Fruit fly (Drosophila melanogaster) whole organism, embryonic: ENCODE results near the gene CG6652.

Source experiments
- Antp ChIP-seq: fragments of 200-800 bp; sonication (Bioruptor generic); optimal IDR thresholded peaks from 3 replicates; lab custom pipeline; 2016; ENCODE audit warnings: missing biosample characterization, missing genetic modification characterization
- Blimp-1 ChIP-seq: fragments of 200-800 bp; sonication (Bioruptor generic); optimal IDR thresholded peaks from 3 replicates; lab custom pipeline; 2018; ENCODE audit warnings: missing biosample characterization, missing genetic modification characterization, mild to moderate bottlenecking, moderate library complexity, missing genetic modification reagents
- C15 ChIP-seq: fragments of 200-800 bp; sonication (Bioruptor generic); IDR thresholded peaks from 3 replicates; pipeline ENCODE4 v1.3.6; 2022; ENCODE audit warnings: missing biosample characterization, missing genetic modification characterization
- CG11247 ChIP-seq: fragments of 200-800 bp; sonication (Bioruptor generic); IDR thresholded peaks from 2 replicates; pipeline ENCODE4 v1.3.6; 2022; ENCODE audit warnings: missing biosample characterization, missing genetic modification characterization
- CG12391 ChIP-seq: fragments of 200-800 bp; sonication (Bioruptor generic); optimal IDR thresholded peaks from 3 replicates; lab custom pipeline; 2018; ENCODE audit warnings: missing biosample characterization, mild to moderate bottlenecking, missing genetic modification characterization, moderate library complexity
- CG15011 ChIP-seq: fragments of 200-800 bp; sonication (Bioruptor generic); optimal IDR thresholded peaks from 3 replicates; lab custom pipeline; 2018; ENCODE audit warnings: missing biosample characterization, mild to moderate bottlenecking, missing genetic modification characterization
- CG17186 ChIP-seq: fragments of 200-800 bp; sonication (Bioruptor generic); optimal IDR thresholded peaks from 3 replicates; lab custom pipeline; 2017; ENCODE audit warnings: missing biosample characterization, missing genetic modification reagents, missing genetic modification characterization
- CG18619 ChIP-seq: fragments of 200-800 bp; sonication (Bioruptor generic); optimal IDR thresholded peaks from 3 replicates; lab custom pipeline; 2017; ENCODE audit warnings: missing biosample characterization, mild to moderate bottlenecking, missing genetic modification characterization
- CG30403 ChIP-seq: fragments of 200-800 bp; sonication (Bioruptor generic); optimal IDR thresholded peaks from 3 replicates; lab custom pipeline; 2016; ENCODE audit warnings: missing biosample characterization, missing genetic modification characterization
- CG32772 ChIP-seq: fragments of 200-800 bp; sonication (Bioruptor generic); IDR thresholded peaks from 2 replicates; pipeline ENCODE4 v1.3.6; 2022; ENCODE audit warnings: missing biosample characterization, missing genetic modification characterization
- CG3281 ChIP-seq: fragments of 200-800 bp; sonication (Bioruptor generic); optimal IDR thresholded peaks from 3 replicates; lab custom pipeline; 2017; ENCODE audit warnings: missing biosample characterization, mild to moderate bottlenecking, missing genetic modification characterization
- CG34376 ChIP-seq: fragments of 200-800 bp; sonication (Bioruptor generic); optimal IDR thresholded peaks from 2 replicates; lab custom pipeline; 2018; ENCODE audit warnings: missing biosample characterization, mild to moderate bottlenecking, missing genetic modification characterization
- CG4282 ChIP-seq: fragments of 200-800 bp; sonication (Bioruptor generic); optimal IDR thresholded peaks from 2 replicates; lab custom pipeline; 2016; ENCODE audit warnings: missing biosample characterization, missing genetic modification characterization
- CG4424 ChIP-seq: fragments of 200-800 bp; sonication (Bioruptor generic); optimal IDR thresholded peaks from 3 replicates; lab custom pipeline; 2016; ENCODE audit warnings: missing biosample characterization, missing genetic modification characterization
- CG6654 ChIP-seq: fragments of 200-800 bp; sonication (Bioruptor generic); optimal IDR thresholded peaks from 2 replicates; lab custom pipeline; 2017; ENCODE audit warnings: missing biosample characterization, mild to moderate bottlenecking, missing genetic modification characterization
- CG6813 ChIP-seq: fragments of 200-800 bp; sonication (Bioruptor generic); optimal IDR thresholded peaks from 2 replicates; lab custom pipeline; 2017; ENCODE audit warnings: missing biosample characterization, missing genetic modification characterization, mild to moderate bottlenecking, moderate library complexity, missing genetic modification reagents
- CG6854 ChIP-seq: fragments of 200-800 bp; sonication (Bioruptor generic); optimal IDR thresholded peaks from 3 replicates; lab custom pipeline; 2017; ENCODE audit warnings: missing biosample characterization, mild to moderate bottlenecking, missing genetic modification characterization
- CG7928 ChIP-seq: fragments of 200-800 bp; sonication (Bioruptor generic); optimal IDR thresholded peaks from 2 replicates; lab custom pipeline; 2017; ENCODE audit warnings: missing biosample characterization, mild to moderate bottlenecking, missing genetic modification characterization
- D19A ChIP-seq: fragments of 200-800 bp; optimal IDR thresholded peaks from 3 replicates; lab custom pipeline; 2019; ENCODE audit warnings: missing biosample characterization, mild to moderate bottlenecking, missing genetic modification characterization, moderate library complexity
- Dek ChIP-seq: fragments of 200-800 bp; sonication (Bioruptor generic); optimal IDR thresholded peaks from 3 replicates; lab custom pipeline; 2019; ENCODE audit warnings: missing biosample characterization, mild to moderate bottlenecking, missing genetic modification characterization, moderate library complexity
- E2f2 ChIP-seq: fragments of 200-800 bp; sonication (Bioruptor generic); IDR thresholded peaks from 2 replicates; pipeline ENCODE4 v1.3.6; 2022; ENCODE audit warnings: missing biosample characterization, missing genetic modification characterization
- Ets65A ChIP-seq: fragments of 200-800 bp; sonication (Bioruptor generic); peaks from one replicate; lab custom pipeline; 2016; ENCODE audit warnings: missing biosample characterization, missing genetic modification characterization
- HHEX ChIP-seq: fragments of 200-800 bp; sonication (Bioruptor generic); optimal IDR thresholded peaks from 3 replicates; lab custom pipeline; 2017; ENCODE audit warnings: missing biosample characterization, mild to moderate bottlenecking, missing genetic modification characterization, missing genetic modification reagents
- HLH3B ChIP-seq: fragments of 200-800 bp; sonication (Bioruptor generic); IDR thresholded peaks from 2 replicates; pipeline ENCODE4 v1.3.6; 2022; ENCODE audit warnings: missing biosample characterization, missing genetic modification characterization
- HLHmδ ChIP-seq: fragments of 200-800 bp; sonication (Bioruptor generic); optimal IDR thresholded peaks from 2 replicates; lab custom pipeline; 2018; ENCODE audit warnings: missing biosample characterization, mild to moderate bottlenecking, missing genetic modification characterization, moderate library complexity
- Mad ChIP-seq: fragments of 200-800 bp; sonication (Bioruptor generic); optimal IDR thresholded peaks from 2 replicates; lab custom pipeline; 2016; ENCODE audit warnings: missing biosample characterization, missing genetic modification characterization
- Oli ChIP-seq: fragments of 200-800 bp; sonication (Bioruptor generic); optimal IDR thresholded peaks from 2 replicates; lab custom pipeline; 2018; ENCODE audit warnings: missing biosample characterization, mild to moderate bottlenecking, missing genetic modification characterization, moderate library complexity
- Optix ChIP-seq: fragments of 200-800 bp; sonication (Bioruptor generic); IDR thresholded peaks from 3 replicates; pipeline ENCODE4 v1.3.6; 2022; ENCODE audit warnings: missing biosample characterization, missing genetic modification characterization
- Poxn ChIP-seq: fragments of 200-800 bp; sonication (Bioruptor generic); IDR thresholded peaks from 2 replicates; pipeline ENCODE4 v1.3.6; 2022; ENCODE audit warnings: missing biosample characterization, missing genetic modification characterization
- Rx ChIP-seq: fragments of 200-800 bp; sonication (Bioruptor generic); IDR thresholded peaks from 2 replicates; pipeline ENCODE4 v1.3.6; 2022; ENCODE audit warnings: missing biosample characterization, missing genetic modification characterization
- YL-1 ChIP-seq: fragments of 200-800 bp; sonication (Bioruptor generic); optimal IDR thresholded peaks from 3 replicates; lab custom pipeline; 2017; ENCODE audit warnings: missing biosample characterization, mild to moderate bottlenecking, missing genetic modification characterization
- bcd ChIP-seq: fragments of 200-800 bp; sonication (Bioruptor generic); optimal IDR thresholded peaks from 2 replicates; lab custom pipeline; 2017; ENCODE audit warnings: missing biosample characterization, mild to moderate bottlenecking, missing genetic modification characterization
- br ChIP-seq: fragments of >200 bp; optimal IDR thresholded peaks from 2 replicates; lab custom pipeline; 2017
- cad ChIP-seq: fragments of >200 bp; optimal IDR thresholded peaks from 2 replicates; lab custom pipeline; 2017; ENCODE audit warnings: missing biosample characterization, missing genetic modification characterization
- cas ChIP-seq: fragments of 200-800 bp; sonication (Bioruptor generic); IDR thresholded peaks from 2 replicates; pipeline ENCODE4 v1.3.6; 2022; ENCODE audit warnings: missing biosample characterization, missing genetic modification characterization
- cato ChIP-seq: fragments of 200-800 bp; sonication (Bioruptor generic); optimal IDR thresholded peaks from 2 replicates; lab custom pipeline; 2016; ENCODE audit warnings: missing biosample characterization, missing genetic modification characterization, borderline replicate concordance
- ewg ChIP-seq: fragments of 200-800 bp; sonication (Bioruptor generic); optimal IDR thresholded peaks from 3 replicates; lab custom pipeline; 2017; ENCODE audit warnings: mild to moderate bottlenecking, missing biosample characterization, missing genetic modification reagents, missing genetic modification characterization
- eyg ChIP-seq: fragments of 200-800 bp; sonication (Bioruptor generic); optimal IDR thresholded peaks from 3 replicates; lab custom pipeline; 2016; ENCODE audit warnings: missing biosample characterization, missing genetic modification characterization
- gem ChIP-seq: fragments of 200-800 bp; sonication (Bioruptor generic); optimal IDR thresholded peaks from 2 replicates; lab custom pipeline; 2019; ENCODE audit warnings: missing biosample characterization, mild to moderate bottlenecking, missing genetic modification characterization, moderate library complexity
- gt ChIP-seq: fragments of 200-800 bp; sonication (Bioruptor generic); IDR thresholded peaks from 2 replicates; pipeline ENCODE4 v1.3.6; 2022; ENCODE audit warnings: missing biosample characterization, missing genetic modification characterization
- ind ChIP-seq: fragments of 200-800 bp; sonication (Bioruptor generic); optimal IDR thresholded peaks from 3 replicates; lab custom pipeline; 2016; ENCODE audit warnings: missing biosample characterization, missing genetic modification characterization
- lilli ChIP-seq: fragments of 200-800 bp; sonication (Bioruptor generic); optimal IDR thresholded peaks from 3 replicates; lab custom pipeline; 2016; ENCODE audit warnings: missing biosample characterization, missing genetic modification characterization
- luna ChIP-seq: fragments of 200-800 bp; sonication (Bioruptor generic); optimal IDR thresholded peaks from 2 replicates; lab custom pipeline; 2016; ENCODE audit warnings: missing biosample characterization, missing genetic modification characterization
- mirr ChIP-seq: fragments of 200-800 bp; sonication (Bioruptor generic); optimal IDR thresholded peaks from 3 replicates; lab custom pipeline; 2018; ENCODE audit warnings: missing biosample characterization, mild to moderate bottlenecking, missing genetic modification characterization
- salm ChIP-seq: fragments of 200-800 bp; sonication (Bioruptor generic); optimal IDR thresholded peaks from 2 replicates; lab custom pipeline; 2018; ENCODE audit warnings: missing biosample characterization, mild to moderate bottlenecking, missing genetic modification characterization
- sens ChIP-seq: fragments of 200-800 bp; sonication (Bioruptor generic); peaks from one replicate; lab custom pipeline; 2016; ENCODE audit warnings: missing biosample characterization, missing genetic modification characterization
- shn ChIP-seq: fragments of 200-800 bp; sonication (Bioruptor generic); optimal IDR thresholded peaks from 3 replicates; lab custom pipeline; 2016; ENCODE audit warnings: missing biosample characterization, missing genetic modification characterization
- slp2 ChIP-seq: fragments of 200-800 bp; sonication (Bioruptor generic); optimal IDR thresholded peaks from 2 replicates; lab custom pipeline; 2016; ENCODE audit warnings: missing biosample characterization, missing genetic modification characterization
- tgo ChIP-seq: fragments of 200-800 bp; sonication (Bioruptor generic); IDR thresholded peaks from 3 replicates; pipeline ENCODE4 v1.3.6; 2022; ENCODE audit warnings: missing biosample characterization, missing genetic modification characterization
- tx ChIP-seq: fragments of 200-800 bp; sonication (Bioruptor generic); optimal IDR thresholded peaks from 2 replicates; lab custom pipeline; 2016; ENCODE audit warnings: missing biosample characterization, missing genetic modification characterization

CG6652 gene

dm6 chr3L:17015663-17016575 is 6.7 kb downstream of the CG6652 start, which contains the start of the genes CG6664 and CG7728 (continued):
- TF ChIP-seq mirr (peak; percentile 38), Ets65A (peak; percentile 95), shn (GFP tag; lab: Kevin White, UChicago) (peak; percentile 34), cas (GFP tag; lab: Robert Waterston, UW) (no peak), CG7928 (GFP tag; lab: Kevin White, UChicago) (peak; percentile 91), CG30403 (GFP tag; lab: Kevin White, UChicago) (peak; percentile 85), HHEX (GFP tag; lab: Kevin White, UChicago) (peak; percentile 19), ewg (peak; percentile 9), Mad (GFP tag; lab: Kevin White, UChicago) (no peak), CG4282 (GFP tag; lab: Kevin White, UChicago) (no peak), bcd (GFP tag; lab: Kevin White, UChicago) (peak; percentile 50), CG6654 (GFP tag; lab: Kevin White, UChicago) (no peak), Optix (no peak), lilli (GFP tag; lab: Kevin White, UChicago) (peak; percentile 64), slp2 (GFP tag; lab: Kevin White, UChicago) (peak; percentile 18), CG17186 (GFP tag; lab: Kevin White, UChicago) (peak; percentile 12), gt (no peak), luna (GFP tag; lab: Kevin White, UChicago) (no peak), eyg (GFP tag; lab: Kevin White, UChicago) (peak; percentile 7), D19A (tag; lab: Kevin White, UChicago) (no peak), CG12391 (tag; lab: Kevin White, UChicago) (peak; percentile 59), HLHmδ (GFP tag; lab: Kevin White, UChicago) (no peak), sens (GFP tag; lab: Kevin White, UChicago) (peak; percentile 84), E2f2 (GFP tag; lab: Robert Waterston, UW) (peak; percentile 72), cato (GFP tag; lab: Kevin White, UChicago) (no peak), Blimp-1 (GFP tag; lab: Kevin White, UChicago) (peak; percentile 6), CG18619 (peak; percentile 68), CG4424 (GFP tag; lab: Kevin White, UChicago) (peak; percentile 16), Rx (peak; percentile 50; the same call in 1 of the 2 replicates), CG32772 (GFP tag; lab: Robert Waterston, UW) (peak; percentile 37; the same call in 1 of the 2 replicates), CG3281 (GFP tag; lab: Kevin White, UChicago) (no peak), tgo (peak; percentile 37; the same call in 1 of the 3 replicates), Poxn (GFP tag; lab: Robert Waterston, UW) (no peak), CG34376 (GFP tag; lab: Kevin White, UChicago) (peak; percentile 39), HLH3B (peak; percentile 31; the same call in 1 of the 2 replicates), Dek (tag; lab: Kevin White, UChicago) (no peak), Oli (tag; lab: Kevin White, UChicago) (peak; percentile 34), CG15011 (GFP tag; lab: Kevin White, UChicago) (no peak), tx (GFP tag; lab: Kevin White, UChicago) (peak; percentile 36), gem (tag; lab: Kevin White, UChicago) (no peak), CG11247 (peak; percentile 52), CG6813 (no peak), cad (GFP tag; lab: Kevin White, UChicago) (no peak), salm (no peak), YL-1 (GFP tag; lab: Kevin White, UChicago) (peak; percentile 32), C15 (GFP tag; lab: Robert Waterston, UW) (0 out of 3 replicates have a peak, but pooled peaks have one; percentile 23), Antp (GFP tag; lab: Kevin White, UChicago) (peak; percentile 8), ind (peak; percentile 45), CG6854 (GFP tag; lab: Kevin White, UChicago) (no peak), br (lab: Kevin White, UChicago) (no peak)
